Worm (Caenorhabditis elegans) whole organism, L2 larva: ENCODE data around the gene ZC404.2.

ENCODE experiments used
- R02D3.7 ChIP-seq: fragments of 150-350 bp; optimal IDR thresholded peaks from 2 replicates; lab custom pipeline; 2014; ENCODE audit warnings: missing biosample characterization, missing genetic modification characterization
- ceh-16 ChIP-seq: fragments of 150-350 bp; optimal IDR thresholded peaks from 2 replicates; lab custom pipeline; 2014; ENCODE audit warnings: missing biosample characterization, missing genetic modification characterization
- elt-1 ChIP-seq: fragments of 150-350 bp; optimal IDR thresholded peaks from 2 replicates; lab custom pipeline; 2014; ENCODE audit warnings: missing biosample characterization, missing genetic modification characterization
- mbf-1 ChIP-seq: sonication (generic microtip); optimal IDR thresholded peaks from 2 replicates; lab custom pipeline; 2017; ENCODE audit warnings: missing biosample characterization, missing genetic modification characterization
- nhr-11 ChIP-seq: fragments of 150-350 bp; optimal IDR thresholded peaks from 2 replicates; lab custom pipeline; 2014; ENCODE audit warnings: missing biosample characterization, missing genetic modification characterization
- nhr-12 ChIP-seq: fragments of 150-350 bp; optimal IDR thresholded peaks from 2 replicates; lab custom pipeline; 2014; ENCODE audit warnings: missing biosample characterization, missing genetic modification characterization
- nhr-23 ChIP-seq: fragments of 150-350 bp; optimal IDR thresholded peaks from 2 replicates; lab custom pipeline; 2014; ENCODE audit warnings: missing biosample characterization, missing genetic modification reagents, missing genetic modification characterization
- nhr-237 ChIP-seq: fragments of 150-350 bp; optimal IDR thresholded peaks from 2 replicates; lab custom pipeline; 2014; ENCODE audit warnings: missing biosample characterization, missing genetic modification characterization

DNA sequence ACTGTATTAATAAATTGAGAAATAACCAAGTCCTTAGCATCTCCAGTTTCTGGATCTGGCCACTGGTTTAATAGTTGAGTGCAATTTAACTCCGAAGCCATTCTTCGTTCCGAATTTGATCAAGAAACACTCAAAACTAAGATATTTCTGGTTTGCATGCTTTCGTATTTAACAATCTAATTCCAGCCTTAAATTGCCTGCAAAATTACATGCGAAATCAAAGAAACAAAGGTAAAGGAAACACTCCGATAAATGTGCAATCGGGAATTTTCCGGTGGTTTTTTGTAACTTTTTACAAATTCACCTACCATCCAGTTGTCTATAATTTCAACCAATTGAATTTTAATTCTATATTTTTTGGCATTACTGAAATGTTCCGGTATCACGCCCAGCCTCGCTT, 14.1 kb downstream of the ZC404.2 start, which contains the start of gene dmsr-10:
- TF ChIP-seq R02D3.7 = no peak
- TF ChIP-seq nhr-237 (tag; lab: Kevin White, UChicago) = no peak
- no peak for TF ChIP-seq nhr-12 (tag; lab: Kevin White, UChicago)
- TF ChIP-seq nhr-23 (tag; lab: Kevin White, UChicago) = no peak
- no peak for TF ChIP-seq ceh-16 (tag; lab: Kevin White, UChicago)
- no peak for TF ChIP-seq elt-1
- no peak for TF ChIP-seq mbf-1 (tag; lab: Kevin White, UChicago)
- TF ChIP-seq nhr-11 = no peak
